Fruit fly (Drosophila melanogaster) S2 (cell line): ENCODE results near the gene CG7025.

Experiments used
- CG8478 ChIP-seq: fragments of >200 bp; optimal IDR thresholded peaks from 2 replicates; lab custom pipeline; 2018
- CTCF ChIP-seq, 2 experiments: fragments of >200 bp; optimal IDR thresholded peaks; 2 replicates each; lab custom pipeline; 2018

DNA sequence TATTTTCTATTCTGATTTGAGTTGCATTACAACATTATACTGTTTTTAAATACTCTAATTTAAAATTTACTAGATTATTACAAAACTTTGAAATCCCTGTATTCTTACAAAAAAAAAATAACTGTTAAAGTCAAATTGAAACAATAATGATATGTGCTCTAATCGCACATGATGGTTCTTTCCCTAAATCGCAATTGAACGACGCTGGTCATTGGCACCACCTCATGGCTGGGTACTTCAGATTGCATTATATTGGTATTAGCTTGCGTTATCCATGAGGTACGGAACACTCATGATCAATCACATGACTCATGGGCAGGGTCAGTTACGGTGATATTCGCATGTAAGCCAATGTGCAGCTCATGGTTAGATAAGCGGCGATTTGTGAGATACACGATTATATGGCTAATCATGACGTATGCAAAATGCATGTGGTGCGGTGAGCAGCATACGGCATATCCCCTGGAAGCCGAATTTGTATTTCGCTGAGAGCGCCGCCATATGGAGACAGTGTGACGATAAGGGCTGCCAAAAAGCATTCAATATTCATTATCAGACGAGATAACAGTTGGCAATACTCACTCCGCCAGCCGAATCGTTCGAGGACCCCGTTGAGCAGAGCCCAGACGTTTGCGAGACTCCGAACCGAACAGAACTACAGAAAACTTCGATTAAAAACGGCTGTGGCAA lies 14.2 kb downstream of the CG7025 start:
- TF ChIP-seq CTCF (optimal IDR thresholded peaks at IDR 0.05; lab: Kevin White, UChicago): no peak
- no peak for TF ChIP-seq CG8478
